Worm (Caenorhabditis elegans) whole organism, L2 larva: Measurements from ENCODE around the gene F12F6.7.

ENCODE experiments used
- C34F6.9 ChIP-seq: fragments of 150-350 bp; optimal IDR thresholded peaks from 2 replicates; lab custom pipeline; 2014; ENCODE audit warnings: missing biosample characterization, missing genetic modification characterization
- F13H6.1 ChIP-seq: sonication (generic microtip); optimal IDR thresholded peaks from 2 replicates; lab custom pipeline; 2016; ENCODE audit warnings: missing genetic modification characterization, missing compliant biosample characterization
- R02D3.7 ChIP-seq: fragments of 150-350 bp; optimal IDR thresholded peaks from 2 replicates; lab custom pipeline; 2014; ENCODE audit warnings: missing biosample characterization, missing genetic modification characterization
- alr-1 ChIP-seq: fragments of 150-350 bp; optimal IDR thresholded peaks from 2 replicates; lab custom pipeline; 2014; ENCODE audit warnings: missing biosample characterization, missing genetic modification characterization
- ceh-82 ChIP-seq: fragments of 150-350 bp; optimal IDR thresholded peaks from 2 replicates; lab custom pipeline; 2014; ENCODE audit warnings: missing biosample characterization, missing genetic modification characterization
- crh-2 ChIP-seq: sonication (generic microtip); optimal IDR thresholded peaks from 2 replicates; lab custom pipeline; 2017; ENCODE audit warnings: missing biosample characterization, missing genetic modification characterization
- dmd-4 ChIP-seq: sonication (generic microtip); optimal IDR thresholded peaks from 2 replicates; lab custom pipeline; 2017; ENCODE audit warnings: missing biosample characterization, missing genetic modification characterization
- egl-27 ChIP-seq: sonication (generic microtip); optimal IDR thresholded peaks from 3 replicates; lab custom pipeline; 2017; ENCODE audit warnings: missing biosample characterization, missing genetic modification reagents, missing genetic modification characterization
- elt-1 ChIP-seq: fragments of 150-350 bp; optimal IDR thresholded peaks from 2 replicates; lab custom pipeline; 2014; ENCODE audit warnings: missing biosample characterization, missing genetic modification characterization
- elt-3 ChIP-seq: sonication (generic microtip); optimal IDR thresholded peaks from 2 replicates; lab custom pipeline; 2017; ENCODE audit warnings: missing biosample characterization, missing genetic modification characterization
- gmeb-1 ChIP-seq: fragments of 150-350 bp; optimal IDR thresholded peaks from 2 replicates; lab custom pipeline; 2014; ENCODE audit warnings: missing biosample characterization, missing genetic modification characterization
- lin-13 ChIP-seq: fragments of 150-350 bp; optimal IDR thresholded peaks from 2 replicates; lab custom pipeline; 2014; ENCODE audit warnings: missing biosample characterization, missing genetic modification reagents, missing genetic modification characterization
- lsy-2 ChIP-seq, 2 experiments: fragments of 150-350 bp in 1 of 2; sonication (generic microtip) in 1 of 2; optimal IDR thresholded peaks; 2 replicates each; lab custom pipeline; 2014 to 2017; ENCODE audit warnings: missing biosample characterization in 2 of 2, missing genetic modification characterization in 2 of 2
- mab-5 ChIP-seq: fragments of 150-350 bp; optimal IDR thresholded peaks from 2 replicates; lab custom pipeline; 2014; ENCODE audit warnings: missing biosample characterization, missing genetic modification characterization
- mbf-1 ChIP-seq: sonication (generic microtip); optimal IDR thresholded peaks from 2 replicates; lab custom pipeline; 2017; ENCODE audit warnings: missing biosample characterization, missing genetic modification characterization
- nhr-77 ChIP-seq: fragments of 150-350 bp; optimal IDR thresholded peaks from 2 replicates; lab custom pipeline; 2014; ENCODE audit warnings: missing biosample characterization, missing genetic modification characterization
- peb-1 ChIP-seq: fragments of 150-350 bp; optimal IDR thresholded peaks from 2 replicates; lab custom pipeline; 2014; ENCODE audit warnings: missing biosample characterization, missing genetic modification characterization
- skn-1 ChIP-seq: sonication (generic microtip); optimal IDR thresholded peaks from 2 replicates; lab custom pipeline; 2017; ENCODE audit warnings: missing biosample characterization, missing genetic modification characterization
- unc-39 ChIP-seq: fragments of 150-350 bp; optimal IDR thresholded peaks from 2 replicates; lab custom pipeline; 2014; ENCODE audit warnings: missing biosample characterization, missing genetic modification characterization
- ztf-1 ChIP-seq: fragments of 200-800 bp; sonication (Bioruptor generic); conservative IDR thresholded peaks from 2 replicates; pipeline ENCODE4 v1.3.6; 2022; ENCODE audit warnings: missing genetic modification characterization, missing compliant biosample characterization

F12F6.7 gene

DNA sequence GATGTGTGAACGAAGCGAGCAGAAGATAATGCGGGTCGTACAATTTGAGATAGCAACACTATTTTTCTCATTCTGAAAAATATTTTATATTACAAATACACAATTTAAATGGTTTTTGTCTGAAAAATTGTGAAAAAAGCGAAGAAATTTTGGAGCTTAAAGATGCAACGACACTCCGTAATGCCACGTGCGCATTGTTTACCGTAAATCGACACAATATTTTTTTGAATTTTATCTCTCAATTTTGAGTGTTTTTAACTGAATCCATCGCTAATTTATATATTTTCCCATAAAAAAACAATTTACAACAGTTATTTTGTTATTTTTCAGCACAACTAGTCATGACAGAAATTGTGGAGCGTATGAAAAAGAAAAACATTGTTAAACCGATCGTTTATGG lies 40.7 kb downstream of the F12F6.7 start, which contains the start of the genes M04B2.4 and gfl-1 (continued):
- TF ChIP-seq mbf-1 (no peak), F13H6.1 (tag; lab: Kevin White, UChicago) (no peak), gmeb-1 (tag; lab: Kevin White, UChicago) (peak; percentile 59), skn-1 (tag; lab: Kevin White, UChicago) (no peak), unc-39 (tag; lab: Kevin White, UChicago) (no peak), mab-5 (no peak), lin-13 (GFP tag; lab: Kevin White, UChicago) (peak; percentile 26), ztf-1 (GFP tag; lab: Robert Waterston, UW) (no peak), peb-1 (tag; lab: Kevin White, UChicago) (no peak), alr-1 (tag; lab: Kevin White, UChicago) (no peak), egl-27 (tag; lab: Kevin White, UChicago) (no peak), elt-3 (tag; lab: Kevin White, UChicago) (no peak), dmd-4 (tag; lab: Kevin White, UChicago) (no peak), ceh-82 (tag; lab: Kevin White, UChicago) (no peak), lsy-2 (tag; optimal IDR thresholded peaks at IDR 0.05; lab: Kevin White, UChicago) (peak in 1 of 2 experiments; percentile 67), R02D3.7 (tag; lab: Kevin White, UChicago) (peak; percentile 91), nhr-77 (tag; lab: Kevin White, UChicago) (no peak)
- TF ChIP-seq, all 48 proteins: peak for 10

DNA sequence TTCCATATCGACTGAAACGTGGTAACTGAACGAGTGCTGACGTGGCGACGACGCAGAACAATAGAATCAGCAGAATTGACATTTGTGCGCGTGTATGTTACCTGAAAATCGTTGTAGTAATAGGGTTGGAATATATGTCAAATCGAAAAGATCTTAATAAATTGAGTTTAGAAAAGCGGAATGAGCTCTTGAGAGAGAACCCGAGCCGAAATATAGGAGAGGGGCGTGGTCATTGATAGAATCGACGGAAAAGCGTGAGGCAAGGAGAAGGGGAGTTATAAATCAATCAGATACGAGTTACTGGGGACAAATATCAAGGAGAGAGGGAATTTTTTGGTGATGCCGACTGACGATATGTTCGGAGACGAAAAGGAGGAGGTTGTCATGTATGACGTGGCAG lies 51.0 kb downstream of the F12F6.7 start, which contains the start of gene M04B2.6:
TSS of gene M04B2.6 (minus strand) at position 101 of the 400 bp plus-strand sequence.
- TF ChIP-seq elt-1 (no peak), elt-3 (tag; lab: Kevin White, UChicago) (no peak), C34F6.9 (tag; lab: Kevin White, UChicago) (no peak), crh-2 (tag; lab: Kevin White, UChicago) (no peak)
